Fruit fly (Drosophila melanogaster) whole organism, wandering third instar larva: ENCODE results near the gene Zmynd10.
A peak's percentile ranks its signal among the peaks of the same experiment; 100 is the strongest.

ENCODE experiments used
- Abd-B ChIP-seq: fragments of >200 bp; optimal IDR thresholded peaks from 2 replicates; lab custom pipeline; 2017; ENCODE audit warnings: missing biosample characterization, missing genetic modification characterization
- CG32264 ChIP-seq: fragments of 200-800 bp; sonication (Bioruptor generic); optimal IDR thresholded peaks from 2 replicates; lab custom pipeline; 2016; ENCODE audit warnings: missing biosample characterization, missing genetic modification characterization
- CG9705 ChIP-seq: fragments of 200-800 bp; sonication (Bioruptor generic); optimal IDR thresholded peaks from 2 replicates; lab custom pipeline; 2018; ENCODE audit warnings: missing biosample characterization, mild to moderate bottlenecking, missing genetic modification characterization
- CrebA ChIP-seq: fragments of 200-800 bp; sonication (Bioruptor generic); optimal IDR thresholded peaks from 2 replicates; lab custom pipeline; 2016; ENCODE audit warnings: missing biosample characterization, mild to moderate bottlenecking, missing genetic modification characterization, borderline replicate concordance
- Dfd ChIP-seq: fragments of >200 bp; optimal IDR thresholded peaks from 2 replicates; lab custom pipeline; 2017; ENCODE audit warnings: missing biosample characterization, missing genetic modification characterization
- Dif ChIP-seq: fragments of 200-275, 200-300 bp; sonication (Bioruptor generic); optimal IDR thresholded peaks from 2 replicates; lab custom pipeline; 2018; ENCODE audit warnings: missing biosample characterization, missing genetic modification characterization; ENCODE audit not compliant: partially characterized antibody
- GATAd ChIP-seq: sonication (Bioruptor generic); optimal IDR thresholded peaks from 2 replicates; lab custom pipeline; 2016; ENCODE audit warnings: missing biosample characterization, missing genetic modification characterization
- HLH106 ChIP-seq: fragments of 200-800 bp; optimal IDR thresholded peaks from 3 replicates; lab custom pipeline; 2019; ENCODE audit warnings: missing biosample characterization, mild to moderate bottlenecking, missing genetic modification characterization, moderate library complexity
- Hnf4 ChIP-seq: fragments of 200-800 bp; sonication (Bioruptor generic); optimal IDR thresholded peaks from 2 replicates; lab custom pipeline; 2016; ENCODE audit warnings: missing biosample characterization, mild to moderate bottlenecking, missing genetic modification characterization
- Hr78 ChIP-seq: fragments of >200 bp; optimal IDR thresholded peaks from 2 replicates; lab custom pipeline; 2017; ENCODE audit warnings: missing biosample characterization, missing genetic modification characterization
- Hr83 ChIP-seq: fragments of 200-300 bp; sonication (Bioruptor generic); optimal IDR thresholded peaks from 2 replicates; lab custom pipeline; 2016; ENCODE audit warnings: missing biosample characterization, mild to moderate bottlenecking, missing genetic modification characterization, moderate library complexity; ENCODE audit not compliant: poor library complexity, severe bottlenecking
- Jra ChIP-seq: sonication (Bioruptor generic); optimal IDR thresholded peaks from 2 replicates; lab custom pipeline; 2016; ENCODE audit warnings: missing biosample characterization, missing genetic modification characterization
- Mio ChIP-seq: sonication (Bioruptor generic); optimal IDR thresholded peaks from 2 replicates; lab custom pipeline; 2016; ENCODE audit warnings: missing biosample characterization, missing genetic modification characterization
- Myc ChIP-seq: fragments of >200 bp; optimal IDR thresholded peaks from 2 replicates; lab custom pipeline; 2017
- N ChIP-seq: fragments of >200 bp; optimal IDR thresholded peaks from 2 replicates; lab custom pipeline; 2018; ENCODE audit warnings: missing biosample characterization, missing external identifiers, missing genetic modification characterization
- OdsH ChIP-seq: fragments of 200-800 bp; sonication (Bioruptor generic); optimal IDR thresholded peaks from 2 replicates; lab custom pipeline; 2016; ENCODE audit warnings: missing biosample characterization, mild to moderate bottlenecking, missing genetic modification characterization
- Rel ChIP-seq, 2 experiments: fragments of 200-800 bp; sonication (Bioruptor generic) in 1 of 2; optimal IDR thresholded peaks; 2 replicates in 1 of 2; 3 replicates in 1 of 2; lab custom pipeline; 2016 to 2019; ENCODE audit warnings: mild to moderate bottlenecking in 2 of 2, missing biosample characterization in 2 of 2, missing genetic modification characterization in 2 of 2, moderate library complexity in 1 of 2
- Sp1 ChIP-seq: fragments of 200-800 bp; sonication (Bioruptor generic); optimal IDR thresholded peaks from 3 replicates; lab custom pipeline; 2019; ENCODE audit warnings: missing biosample characterization, mild to moderate bottlenecking, missing genetic modification characterization, moderate library complexity
- Vsx2 ChIP-seq: fragments of 200-300, 225-300 bp; sonication (Bioruptor generic); optimal IDR thresholded peaks from 2 replicates; lab custom pipeline; 2018; ENCODE audit warnings: missing biosample characterization, missing genetic modification characterization; ENCODE audit not compliant: partially characterized antibody
- br ChIP-seq: fragments of 200-800 bp; sonication (Bioruptor generic); optimal IDR thresholded peaks from 2 replicates; lab custom pipeline; 2016; ENCODE audit warnings: missing biosample characterization, missing genetic modification characterization
- brk ChIP-seq: fragments of 200-800 bp; sonication (Bioruptor generic); optimal IDR thresholded peaks from 2 replicates; lab custom pipeline; 2016; ENCODE audit warnings: missing biosample characterization, mild to moderate bottlenecking, missing genetic modification characterization
- dl ChIP-seq, 2 experiments: fragments of 175-275, 200-275 bp in 1 of 2; fragments of 200-275 bp in 1 of 2; sonication (Bioruptor generic); optimal IDR thresholded peaks; lab custom pipeline; 2018; ENCODE audit warnings: mild to moderate bottlenecking in 2 of 2, missing biosample characterization in 2 of 2, missing genetic modification characterization in 2 of 2, moderate library complexity in 2 of 2; ENCODE audit not compliant: partially characterized antibody in 2 of 2, insufficient read depth in 1 of 2
- dmrt93B ChIP-seq: fragments of 200-800 bp; sonication (Bioruptor generic); optimal IDR thresholded peaks from 2 replicates; lab custom pipeline; 2018; ENCODE audit warnings: missing biosample characterization, mild to moderate bottlenecking, missing genetic modification characterization
- dsf ChIP-seq: sonication (Bioruptor generic); optimal IDR thresholded peaks from 2 replicates; lab custom pipeline; 2016; ENCODE audit warnings: missing biosample characterization, missing genetic modification characterization, borderline replicate concordance
- ey ChIP-seq: fragments of 200-800 bp; sonication (Bioruptor generic); optimal IDR thresholded peaks from 2 replicates; lab custom pipeline; 2016; ENCODE audit warnings: missing biosample characterization, missing genetic modification characterization
- foxo ChIP-seq, 2 experiments: fragments of 200-800 bp; sonication (Bioruptor generic); optimal IDR thresholded peaks; 2 replicates in 1 of 2; 3 replicates in 1 of 2; lab custom pipeline; 2016 to 2017; ENCODE audit warnings: missing biosample characterization in 2 of 2, missing genetic modification characterization in 2 of 2
- fru ChIP-seq: fragments of 200-800 bp; sonication (Bioruptor generic); optimal IDR thresholded peaks from 3 replicates; lab custom pipeline; 2016; ENCODE audit warnings: missing biosample characterization, mild to moderate bottlenecking, missing genetic modification characterization
- h ChIP-seq: fragments of 200-800 bp; sonication (Bioruptor generic); optimal IDR thresholded peaks from 3 replicates; lab custom pipeline; 2016; ENCODE audit warnings: missing biosample characterization, mild to moderate bottlenecking, missing genetic modification characterization
- jim ChIP-seq: fragments of 175-275, 200-325 bp; sonication (Bioruptor generic); optimal IDR thresholded peaks from 2 replicates; lab custom pipeline; 2016; ENCODE audit warnings: missing biosample characterization, mild to moderate bottlenecking, missing genetic modification characterization
- lola ChIP-seq: fragments of >200 bp; optimal IDR thresholded peaks from 2 replicates; lab custom pipeline; 2017; ENCODE audit warnings: missing biosample characterization, missing genetic modification characterization
- pan ChIP-seq: fragments of >200 bp; optimal IDR thresholded peaks from 2 replicates; lab custom pipeline; 2017
- psq ChIP-seq: fragments of 200-800 bp; sonication (Bioruptor generic); optimal IDR thresholded peaks from 3 replicates; lab custom pipeline; 2017; ENCODE audit warnings: missing biosample characterization, mild to moderate bottlenecking, missing genetic modification characterization, moderate library complexity
- rgr ChIP-seq: fragments of 200-800 bp; sonication (Bioruptor generic); optimal IDR thresholded peaks from 3 replicates; lab custom pipeline; 2016; ENCODE audit warnings: missing biosample characterization, mild to moderate bottlenecking, missing genetic modification characterization
- sage ChIP-seq: fragments of 200-800 bp; sonication (Bioruptor generic); optimal IDR thresholded peaks from 2 replicates; lab custom pipeline; 2016; ENCODE audit warnings: missing biosample characterization, mild to moderate bottlenecking, missing genetic modification characterization
- sv ChIP-seq: fragments of 200-800 bp; sonication (Bioruptor generic); optimal IDR thresholded peaks from 3 replicates; lab custom pipeline; 2016; ENCODE audit warnings: missing biosample characterization, missing genetic modification characterization
- tai ChIP-seq: sonication (Bioruptor generic); optimal IDR thresholded peaks from 2 replicates; lab custom pipeline; 2016; ENCODE audit warnings: missing biosample characterization, missing genetic modification characterization
- usp ChIP-seq: fragments of >200 bp; optimal IDR thresholded peaks from 2 replicates; lab custom pipeline; 2017; ENCODE audit warnings: missing biosample characterization, missing genetic modification characterization
- woc ChIP-seq: sonication (Bioruptor generic); optimal IDR thresholded peaks from 2 replicates; lab custom pipeline; 2016; ENCODE audit warnings: missing biosample characterization, mild to moderate bottlenecking, missing genetic modification characterization

The Zmynd10 gene

DNA sequence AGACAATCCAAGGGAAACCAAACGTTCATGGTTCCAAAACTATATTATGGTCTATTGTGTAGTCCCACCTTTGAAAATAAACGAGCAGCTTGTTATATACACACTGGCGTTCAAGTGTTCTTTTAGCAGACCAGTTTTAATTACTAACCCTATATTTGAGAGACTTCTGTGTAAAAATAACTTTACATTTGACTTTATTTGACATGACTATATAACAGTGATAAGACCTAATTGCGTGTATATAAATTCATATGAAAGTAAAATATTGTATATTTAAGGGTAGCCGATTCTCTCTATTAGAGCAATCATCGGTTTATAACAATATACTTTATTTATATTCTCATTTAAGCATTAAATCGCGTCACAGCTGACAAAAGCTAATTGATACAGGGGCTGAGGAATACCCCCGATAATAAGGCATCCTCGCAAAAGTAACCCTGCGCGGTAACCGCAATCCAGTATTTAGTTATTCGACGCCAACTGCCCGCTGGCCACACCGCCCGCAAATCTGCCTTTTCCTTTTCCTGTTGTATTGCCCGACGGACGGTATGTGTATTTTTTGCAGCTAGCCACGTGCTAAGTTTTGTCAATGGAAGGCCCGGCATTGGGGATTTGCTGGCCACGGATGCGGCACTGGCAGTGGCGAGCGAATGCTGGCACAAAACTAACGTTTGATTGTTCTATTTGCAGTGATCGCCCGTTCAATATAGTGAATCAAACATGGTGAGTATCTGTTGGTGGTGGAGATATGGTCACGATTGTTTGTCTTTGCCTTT lies 15.2 kb upstream of the Zmynd10 start, which contains the start of gene RpS4:
Gene RpS4 (plus strand): TSS at position 465 of the 776 bp plus-strand sequence.
- TF ChIP-seq Dif (GFP tag; lab: Kevin White, UChicago) (peak; percentile 54), Hr83 (GFP tag; lab: Kevin White, UChicago) (peak; percentile 97), foxo (GFP tag; optimal IDR thresholded peaks at IDR 0.05; lab: Kevin White, UChicago) (peak; percentile 6 to 77), brk (GFP tag; lab: Kevin White, UChicago) (no peak), CG9705 (GFP tag; lab: Kevin White, UChicago) (peak; percentile 93), lola (GFP tag; lab: Kevin White, UChicago) (no peak), tai (no peak), sage (peak; percentile 35), dmrt93B (GFP tag; lab: Kevin White, UChicago) (peak; percentile 91), Jra (GFP tag; lab: Kevin White, UChicago) (peak; percentile 42), CrebA (no peak), Vsx2 (GFP tag; lab: Kevin White, UChicago) (no peak), psq (GFP tag; lab: Kevin White, UChicago) (peak; percentile 54), HLH106 (tag; lab: Kevin White, UChicago) (peak; percentile 81), br (GFP tag; lab: Kevin White, UChicago) (peak; percentile 86), OdsH (peak; percentile 75), Hr78 (GFP tag; lab: Kevin White, UChicago) (no peak), Myc (peak; percentile 50), woc (GFP tag; lab: Kevin White, UChicago) (peak; percentile 39), Dfd (GFP tag; lab: Kevin White, UChicago) (no peak), pan (lab: Kevin White, UChicago) (no peak), dsf (no peak), usp (GFP tag; lab: Kevin White, UChicago) (no peak), sv (GFP tag; lab: Kevin White, UChicago) (peak; percentile 85), h (GFP tag; lab: Kevin White, UChicago) (peak; percentile 85), rgr (GFP tag; lab: Kevin White, UChicago) (peak; percentile 92), jim (GFP tag; lab: Kevin White, UChicago) (peak; percentile 74), Hnf4 (peak; percentile 85), CG32264 (peak; percentile 51), fru (GFP tag; lab: Kevin White, UChicago) (peak; percentile 74), Abd-B (GFP tag; lab: Kevin White, UChicago) (no peak), dl (GFP tag; optimal IDR thresholded peaks at IDR 0.05; lab: Kevin White, UChicago; ENCODE audit: insufficient read depth in 1 of 2, partially characterized antibody in 2 of 2) (no peak), ey (GFP tag; lab: Kevin White, UChicago) (peak; percentile 71), Rel (GFP tag; optimal IDR thresholded peaks at IDR 0.05; lab: Kevin White, UChicago) (no peak), Rel (tag; optimal IDR thresholded peaks at IDR 0.05; lab: Kevin White, UChicago) (peak; percentile 78), GATAd (GFP tag; lab: Kevin White, UChicago) (no peak), Mio (GFP tag; lab: Kevin White, UChicago) (peak; percentile 63), N (GFP tag; lab: Kevin White, UChicago) (no peak), Sp1 (GFP tag; lab: Kevin White, UChicago) (peak; percentile 95)
- TF ChIP-seq, all 38 proteins: peak for 24

DNA sequence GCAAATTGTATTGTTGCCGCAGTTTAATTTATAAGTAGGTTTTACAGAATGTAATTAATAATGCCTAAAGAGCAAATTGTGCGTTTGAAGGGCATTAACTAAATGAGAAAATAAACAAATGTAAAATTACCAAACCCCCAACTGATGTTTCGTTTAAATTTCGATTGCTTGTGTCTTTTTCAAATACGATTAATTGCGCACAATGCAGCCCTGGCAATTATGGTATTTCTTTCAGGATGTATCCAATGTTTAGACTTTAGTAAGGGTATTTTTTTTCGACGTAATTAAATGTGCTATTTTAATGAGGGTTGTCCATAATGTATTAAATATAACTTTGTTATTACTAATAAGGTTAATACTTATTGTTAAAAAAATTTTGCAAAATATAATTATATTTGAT lies 14.6 kb upstream of the Zmynd10 start:
- TF ChIP-seq Mio (GFP tag; lab: Kevin White, UChicago) (no peak), h (GFP tag; lab: Kevin White, UChicago) (no peak), rgr (GFP tag; lab: Kevin White, UChicago) (no peak), CG32264 (no peak), dsf (no peak), woc (GFP tag; lab: Kevin White, UChicago) (no peak), jim (GFP tag; lab: Kevin White, UChicago) (no peak), usp (GFP tag; lab: Kevin White, UChicago) (no peak), Myc (no peak), Hr78 (GFP tag; lab: Kevin White, UChicago) (no peak)
